Fruit fly (Drosophila melanogaster) whole organism, embryonic: Measurements from ENCODE around the gene CG10862.
A peak's percentile ranks its signal among the peaks of the same experiment; 100 is the strongest.

Source experiments
- B-H1 ChIP-seq: fragments of 200-800 bp; sonication (Bioruptor generic); IDR thresholded peaks from 3 replicates; pipeline ENCODE4 v1.3.6; 2022; ENCODE audit warnings: missing biosample characterization, missing genetic modification characterization
- BtbVII ChIP-seq: fragments of 200-800 bp; sonication (Bioruptor generic); optimal IDR thresholded peaks from 3 replicates; lab custom pipeline; 2017; ENCODE audit warnings: missing biosample characterization, mild to moderate bottlenecking, missing genetic modification characterization
- CG10147 ChIP-seq: fragments of 200-800 bp; sonication (Bioruptor generic); optimal IDR thresholded peaks from 2 replicates; lab custom pipeline; 2019; ENCODE audit warnings: missing biosample characterization, mild to moderate bottlenecking, missing genetic modification characterization, moderate library complexity
- CG10654 ChIP-seq: fragments of 200-800 bp; sonication (Bioruptor generic); optimal IDR thresholded peaks from 2 replicates; lab custom pipeline; 2016; ENCODE audit warnings: missing biosample characterization, missing genetic modification characterization
- CG11085 ChIP-seq: fragments of 200-800 bp; sonication (Bioruptor generic); IDR thresholded peaks from 2 replicates; pipeline ENCODE4 v1.3.6; 2022; ENCODE audit warnings: missing biosample characterization, missing genetic modification characterization
- CG12155 ChIP-seq: fragments of 200-800 bp; sonication (Bioruptor generic); optimal IDR thresholded peaks from 3 replicates; lab custom pipeline; 2016; ENCODE audit warnings: missing biosample characterization, missing genetic modification characterization
- CG12744 ChIP-seq: fragments of 200-800 bp; sonication (Bioruptor generic); optimal IDR thresholded peaks from 2 replicates; lab custom pipeline; 2016; ENCODE audit warnings: missing biosample characterization, missing genetic modification characterization
- CG17802 ChIP-seq: fragments of 200-800 bp; sonication (Bioruptor generic); optimal IDR thresholded peaks from 2 replicates; lab custom pipeline; 2018; ENCODE audit warnings: missing biosample characterization, mild to moderate bottlenecking, missing genetic modification characterization, moderate library complexity
- CG17829 ChIP-seq: fragments of 200-800 bp; optimal IDR thresholded peaks from 2 replicates; lab custom pipeline; 2019; ENCODE audit warnings: missing biosample characterization, mild to moderate bottlenecking, missing genetic modification characterization, moderate library complexity
- CG1832 ChIP-seq: fragments of 200-800 bp; sonication (Bioruptor generic); optimal IDR thresholded peaks from 2 replicates; lab custom pipeline; 2017; ENCODE audit warnings: missing biosample characterization, mild to moderate bottlenecking, missing genetic modification characterization, inconsistent platforms
- CG18764 ChIP-seq: fragments of 200-800 bp; sonication (Bioruptor generic); optimal IDR thresholded peaks from 3 replicates; lab custom pipeline; 2016; ENCODE audit warnings: missing biosample characterization, missing genetic modification characterization
- CG2678 ChIP-seq: fragments of 200-800 bp; sonication (Bioruptor generic); optimal IDR thresholded peaks from 3 replicates; lab custom pipeline; 2019; ENCODE audit warnings: missing biosample characterization, mild to moderate bottlenecking, missing genetic modification characterization, moderate library complexity
- CG34376 ChIP-seq: fragments of 200-800 bp; sonication (Bioruptor generic); optimal IDR thresholded peaks from 2 replicates; lab custom pipeline; 2018; ENCODE audit warnings: missing biosample characterization, mild to moderate bottlenecking, missing genetic modification characterization
- CG3726 ChIP-seq: fragments of 200-800 bp; sonication (Bioruptor generic); IDR thresholded peaks from 3 replicates; pipeline ENCODE4, ENCODE4 v1.3.6; 2022; ENCODE audit warnings: missing biosample characterization, missing genetic modification characterization
- CG3838 ChIP-seq: fragments of 200-800 bp; sonication (Bioruptor generic); optimal IDR thresholded peaks from 3 replicates; lab custom pipeline; 2016; ENCODE audit warnings: missing biosample characterization, missing genetic modification characterization
- CG3847 ChIP-seq: fragments of 200-800 bp; sonication (Bioruptor generic); IDR thresholded peaks from 2 replicates; pipeline ENCODE4 v1.3.6; 2022; ENCODE audit warnings: missing biosample characterization, missing genetic modification characterization
- CG4404 ChIP-seq: fragments of 200-800 bp; sonication (Bioruptor generic); IDR thresholded peaks from 2 replicates; pipeline ENCODE4 v1.3.6; 2022; ENCODE audit warnings: missing biosample characterization, missing genetic modification characterization
- CG4820 ChIP-seq: fragments of 200-800 bp; sonication (Bioruptor generic); optimal IDR thresholded peaks from 3 replicates; lab custom pipeline; 2016; ENCODE audit warnings: missing biosample characterization, missing genetic modification characterization
- CG8944 ChIP-seq: fragments of 200-800 bp; sonication (Bioruptor generic); optimal IDR thresholded peaks from 3 replicates; lab custom pipeline; 2016; ENCODE audit warnings: missing biosample characterization, missing genetic modification characterization
- D19B ChIP-seq: fragments of 200-800 bp; sonication (Bioruptor generic); optimal IDR thresholded peaks from 2 replicates; lab custom pipeline; 2017; ENCODE audit warnings: missing biosample characterization, mild to moderate bottlenecking, missing genetic modification characterization
- Dbx ChIP-seq: fragments of 200-800 bp; sonication (Bioruptor generic); IDR thresholded peaks from 3 replicates; pipeline ENCODE4 v1.3.6; 2022; ENCODE audit warnings: missing biosample characterization, missing genetic modification characterization
- Deaf1 ChIP-seq: fragments of 200-800 bp; optimal IDR thresholded peaks from 3 replicates; lab custom pipeline; 2019; ENCODE audit warnings: missing biosample characterization, mild to moderate bottlenecking, missing genetic modification characterization, moderate library complexity
- Ets97D ChIP-seq: fragments of 200-800 bp; sonication (Bioruptor generic); optimal IDR thresholded peaks from 3 replicates; lab custom pipeline; 2016; ENCODE audit warnings: missing biosample characterization, missing genetic modification characterization
- Fer2 ChIP-seq: fragments of 200-800 bp; sonication (Bioruptor generic); optimal IDR thresholded peaks from 2 replicates; lab custom pipeline; 2018; ENCODE audit warnings: missing biosample characterization, mild to moderate bottlenecking, missing genetic modification characterization, moderate library complexity
- Kr ChIP-seq: fragments of 200-800 bp; sonication (Bioruptor generic); optimal IDR thresholded peaks from 2 replicates; lab custom pipeline; 2017; ENCODE audit warnings: missing biosample characterization, mild to moderate bottlenecking, missing genetic modification characterization
- Lim3 ChIP-seq: fragments of 200-800 bp; sonication (Bioruptor generic); IDR thresholded peaks from 2 replicates; pipeline ENCODE4 v1.3.6; 2022; ENCODE audit warnings: missing biosample characterization, missing genetic modification characterization
- Mes4 ChIP-seq: fragments of 200-800 bp; sonication (Bioruptor generic); optimal IDR thresholded peaks from 2 replicates; lab custom pipeline; 2016; ENCODE audit warnings: missing biosample characterization, missing genetic modification characterization
- NFAT ChIP-seq: fragments of 200-800 bp; sonication (Bioruptor generic); IDR thresholded peaks from 2 replicates; pipeline ENCODE4 v1.3.6; 2022; ENCODE audit warnings: missing biosample characterization, missing genetic modification characterization
- Opbp ChIP-seq: fragments of 200-800 bp; sonication (Bioruptor generic); IDR thresholded peaks from 3 replicates; pipeline ENCODE4 v1.3.6; 2022; ENCODE audit warnings: missing biosample characterization, missing genetic modification characterization; ENCODE audit not compliant: partially characterized antibody
- Pdp1 ChIP-seq, 2 experiments: fragments of 200-800 bp; sonication (Bioruptor generic); optimal IDR thresholded peaks; 3 replicates each; lab custom pipeline; 2016; ENCODE audit warnings: missing biosample characterization in 2 of 2, missing genetic modification characterization in 2 of 2, mild to moderate bottlenecking in 1 of 2, moderate library complexity in 1 of 2
- Poxn ChIP-seq: fragments of 200-800 bp; sonication (Bioruptor generic); IDR thresholded peaks from 2 replicates; pipeline ENCODE4 v1.3.6; 2022; ENCODE audit warnings: missing biosample characterization, missing genetic modification characterization
- Trl ChIP-seq, 3 experiments: fragments of >200 bp in 2 of 3; fragments of 200-800 bp in 1 of 3; sonication (Bioruptor generic) in 1 of 3; optimal IDR thresholded peaks; 2 replicates in 1 of 3; 3 replicates in 2 of 3; lab custom pipeline; 2016 to 2017; ENCODE audit warnings: missing biosample characterization in 1 of 3, missing genetic modification characterization in 1 of 3
- Usf ChIP-seq: fragments of 200-800 bp; sonication (Bioruptor generic); optimal IDR thresholded peaks from 2 replicates; lab custom pipeline; 2017; ENCODE audit warnings: missing genotype, missing biosample characterization, missing genetic modification characterization
- cas ChIP-seq: fragments of 200-800 bp; sonication (Bioruptor generic); IDR thresholded peaks from 2 replicates; pipeline ENCODE4 v1.3.6; 2022; ENCODE audit warnings: missing biosample characterization, missing genetic modification characterization
- chn ChIP-seq: fragments of 200-800 bp; sonication (Bioruptor generic); optimal IDR thresholded peaks from 2 replicates; lab custom pipeline; 2016; ENCODE audit warnings: missing biosample characterization, missing genetic modification characterization
- crc ChIP-seq: fragments of 200-800 bp; sonication (Bioruptor generic); optimal IDR thresholded peaks from 2 replicates; lab custom pipeline; 2016; ENCODE audit warnings: missing biosample characterization, missing genetic modification characterization
- disco-r ChIP-seq: fragments of 200-800 bp; sonication (Bioruptor generic); optimal IDR thresholded peaks from 2 replicates; lab custom pipeline; 2016; ENCODE audit warnings: missing biosample characterization, missing genetic modification characterization
- ems ChIP-seq: fragments of 200-800 bp; sonication (Bioruptor generic); optimal IDR thresholded peaks from 3 replicates; lab custom pipeline; 2016; ENCODE audit warnings: missing biosample characterization, missing genetic modification characterization
- esg ChIP-seq: fragments of 200-800 bp; sonication (Bioruptor generic); conservative IDR thresholded peaks from 2 replicates; pipeline ENCODE4 v1.3.6; 2022; ENCODE audit warnings: missing biosample characterization, missing genetic modification characterization
- ham ChIP-seq: fragments of 200-800 bp; sonication (Bioruptor generic); IDR thresholded peaks from 2 replicates; pipeline ENCODE4 v1.3.6; 2022; ENCODE audit warnings: missing biosample characterization, missing genetic modification characterization
- inv ChIP-seq: fragments of 200-800 bp; sonication (Bioruptor generic); IDR thresholded peaks from 2 replicates; pipeline ENCODE4 v1.3.6; 2022; ENCODE audit warnings: missing biosample characterization, missing genetic modification characterization; ENCODE audit not compliant: partially characterized antibody
- nau ChIP-seq: fragments of 200-800 bp; sonication (Bioruptor generic); optimal IDR thresholded peaks from 3 replicates; lab custom pipeline; 2017; ENCODE audit warnings: missing biosample characterization, mild to moderate bottlenecking, missing genetic modification characterization, missing genetic modification reagents
- pnt ChIP-seq: fragments of 200-800 bp; sonication (Bioruptor generic); optimal IDR thresholded peaks from 3 replicates; lab custom pipeline; 2016; ENCODE audit warnings: missing biosample characterization, missing genetic modification characterization
- pros ChIP-seq: fragments of 200-800 bp; sonication (Bioruptor generic); optimal IDR thresholded peaks from 3 replicates; lab custom pipeline; 2019; ENCODE audit warnings: missing biosample characterization, mild to moderate bottlenecking, missing genetic modification characterization, moderate library complexity
- sd ChIP-seq: fragments of 200-800 bp; sonication (Bioruptor generic); optimal IDR thresholded peaks from 3 replicates; lab custom pipeline; 2018; ENCODE audit warnings: missing biosample characterization, mild to moderate bottlenecking, missing genetic modification characterization, moderate library complexity
- sim ChIP-seq: fragments of 200-800 bp; sonication (Bioruptor generic); IDR thresholded peaks from 2 replicates; pipeline ENCODE4 v1.3.6; 2022; ENCODE audit warnings: missing biosample characterization, missing genetic modification characterization
- stwl ChIP-seq: fragments of 200-800 bp; sonication (Bioruptor generic); optimal IDR thresholded peaks from 3 replicates; lab custom pipeline; 2018; ENCODE audit warnings: missing biosample characterization, mild to moderate bottlenecking, missing genetic modification characterization, moderate library complexity
- tap ChIP-seq: fragments of 200-800 bp; optimal IDR thresholded peaks from 3 replicates; lab custom pipeline; 2019; ENCODE audit warnings: missing biosample characterization, mild to moderate bottlenecking, missing genetic modification characterization, moderate library complexity
- trem ChIP-seq: fragments of 200-800 bp; optimal IDR thresholded peaks from 3 replicates; lab custom pipeline; 2019; ENCODE audit warnings: missing biosample characterization, mild to moderate bottlenecking, missing genetic modification characterization, moderate library complexity
- ttk ChIP-seq: fragments of 200-800 bp; sonication (Bioruptor generic); IDR thresholded peaks from 2 replicates; pipeline ENCODE4 v2.1.2; 2022; ENCODE audit warnings: missing biosample characterization, missing genetic modification characterization
- vvl ChIP-seq: fragments of 200-800 bp; sonication (Bioruptor generic); IDR thresholded peaks from 2 replicates; pipeline ENCODE4 v1.3.6; 2022; ENCODE audit warnings: missing biosample characterization, missing genetic modification characterization

The CG10862 gene

dm6 chr3L:3616344-3616743 is 38.2 kb downstream of the CG10862 start (continued):
- TF ChIP-seq Dbx (GFP tag; lab: Robert Waterston, UW) = peak; percentile 92
- TF ChIP-seq sim (GFP tag; lab: Robert Waterston, UW) = no peak
- TF ChIP-seq Mes4 (GFP tag; lab: Kevin White, UChicago) = peak; percentile 67
- peak; percentile 88 for TF ChIP-seq pnt (GFP tag; lab: Kevin White, UChicago)
- peak; percentile 33 for TF ChIP-seq CG34376 (GFP tag; lab: Kevin White, UChicago)
- peak; percentile 72 for TF ChIP-seq CG10654 (GFP tag; lab: Kevin White, UChicago)
- TF ChIP-seq crc (GFP tag; lab: Kevin White, UChicago) = no peak
- TF ChIP-seq Pdp1 (GFP tag; optimal IDR thresholded peaks at IDR 0.05; lab: Kevin White, UChicago) = peak; percentile 79 to 82
- TF ChIP-seq ems = no peak
- TF ChIP-seq NFAT (GFP tag; lab: Robert Waterston, UW) = peak; percentile 95
- peak; percentile 6 for TF ChIP-seq nau (GFP tag; lab: Kevin White, UChicago)
- peak; percentile 22 for TF ChIP-seq tap
- peak; percentile 78 for TF ChIP-seq CG4820
- peak; percentile 54 for TF ChIP-seq CG17802 (tag; lab: Kevin White, UChicago)
- TF ChIP-seq Usf (GFP tag; lab: Kevin White, UChicago) = peak; percentile 62
- TF ChIP-seq CG4404 = peak; percentile 55
- TF ChIP-seq Opbp = peak; percentile 80
- TF ChIP-seq CG3838 = peak; percentile 70
- TF ChIP-seq Poxn (GFP tag; lab: Robert Waterston, UW) = no peak
- peak; percentile 55 for TF ChIP-seq esg (GFP tag; lab: Robert Waterston, UW)
- TF ChIP-seq stwl (tag; lab: Kevin White, UChicago) = peak; percentile 81
- no peak for TF ChIP-seq Kr
- TF ChIP-seq D19B (GFP tag; lab: Kevin White, UChicago) = peak; percentile 12
- TF ChIP-seq CG18764 (GFP tag; lab: Kevin White, UChicago) = peak; percentile 74
- TF ChIP-seq CG3847 = peak; percentile 80
- peak; percentile 81 for TF ChIP-seq CG12155 (GFP tag; lab: Kevin White, UChicago)
- peak; percentile 62 for TF ChIP-seq Ets97D (GFP tag; lab: Kevin White, UChicago)
- peak; percentile 87 for TF ChIP-seq vvl (GFP tag; lab: Robert Waterston, UW)
- no peak for TF ChIP-seq Lim3 (GFP tag; lab: Robert Waterston, UW)
- no peak for TF ChIP-seq cas (GFP tag; lab: Robert Waterston, UW)
- TF ChIP-seq CG8944 (GFP tag; lab: Kevin White, UChicago) = peak; percentile 90
- peak; percentile 29 for TF ChIP-seq Fer2 (tag; lab: Kevin White, UChicago)
- peak; percentile 62 for TF ChIP-seq sd (tag; lab: Kevin White, UChicago)
- no peak for TF ChIP-seq pros (GFP tag; lab: Kevin White, UChicago)
- peak; percentile 19; the same call in 1 of the 2 replicates for TF ChIP-seq inv (GFP tag; lab: Robert Waterston, UW)
- peak; percentile 66; the same call in 2 of the 3 replicates for TF ChIP-seq CG3726
- no peak; the same call in 2 of the 3 replicates for TF ChIP-seq B-H1
- peak; percentile 64 for TF ChIP-seq CG2678 (tag; lab: Kevin White, UChicago)
- TF ChIP-seq CG11085 (GFP tag; lab: Robert Waterston, UW) = peak; percentile 81
- peak; percentile 24 for TF ChIP-seq disco-r (GFP tag; lab: Kevin White, UChicago)
- TF ChIP-seq Deaf1 (tag; lab: Kevin White, UChicago) = peak; percentile 40
- peak; percentile 82 for TF ChIP-seq CG12744 (GFP tag; lab: Kevin White, UChicago)
- TF ChIP-seq chn (GFP tag; lab: Kevin White, UChicago) = peak; percentile 84
- TF ChIP-seq trem (tag; lab: Kevin White, UChicago) = peak; percentile 57
- no peak for TF ChIP-seq Trl (optimal IDR thresholded peaks at IDR 0.05; lab: Kevin White, UChicago)
- peak; percentile 90 for TF ChIP-seq Trl (GFP tag; optimal IDR thresholded peaks at IDR 0.05; lab: Kevin White, UChicago)
- TF ChIP-seq CG10147 = peak; percentile 12
- no peak for TF ChIP-seq ham (GFP tag; lab: Robert Waterston, UW)
- TF ChIP-seq CG17829 = peak; percentile 88
- TF ChIP-seq CG1832 (GFP tag; lab: Kevin White, UChicago) = no peak
- peak; percentile 57 for TF ChIP-seq ttk (GFP tag; lab: Robert Waterston, UW)
- TF ChIP-seq BtbVII (GFP tag; lab: Kevin White, UChicago) = peak; percentile 34
